Fruit fly (Drosophila melanogaster): ENCODE results near the gene CG7601.

DNA sequence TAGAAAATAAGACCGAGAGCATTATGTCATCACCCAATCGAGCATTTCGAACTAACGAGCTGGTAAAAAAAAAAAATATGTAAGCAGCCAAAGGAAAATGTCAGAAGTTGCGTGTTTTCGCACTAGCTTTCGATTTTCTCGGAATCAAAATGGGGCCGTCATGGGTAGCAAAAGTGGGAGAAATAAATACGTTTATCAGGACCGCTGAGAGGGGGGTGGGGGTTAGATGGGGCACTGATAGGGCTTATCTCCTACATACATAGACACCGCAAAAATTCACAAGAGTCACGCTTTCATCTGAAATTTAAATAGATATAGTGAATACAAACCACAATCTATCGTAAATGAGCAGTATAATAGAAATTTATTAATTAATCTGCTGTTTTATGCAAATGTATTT is 40.7 kb upstream of the CG7601 start:
- TF ChIP-seq br (GFP tag; optimal IDR thresholded peaks at IDR 0.05): no peak
- no peak for TF ChIP-seq CG9705 (GFP tag; optimal IDR thresholded peaks at IDR 0.05)
- no peak for TF ChIP-seq h (GFP tag; optimal IDR thresholded peaks at IDR 0.05)

Data from whole organism, wandering third instar larva.